Worm (Caenorhabditis elegans) whole organism, L1 larva: Measurements from ENCODE around the gene dap-3.

Experiments
- C04F5.9 ChIP-seq: sonication (generic microtip); optimal IDR thresholded peaks from 2 replicates; lab custom pipeline; 2016; ENCODE audit warnings: missing genetic modification characterization, missing compliant biosample characterization
- F16B12.6 ChIP-seq: fragments of 150-350 bp; optimal IDR thresholded peaks from 2 replicates; lab custom pipeline; 2014; ENCODE audit warnings: missing biosample characterization, missing genetic modification characterization
- Y116A8C.19 ChIP-seq: sonication (generic microtip); optimal IDR thresholded peaks from 2 replicates; lab custom pipeline; 2016; ENCODE audit warnings: missing compliant biosample characterization, missing genetic modification characterization, borderline replicate concordance
- ama-1 ChIP-seq: fragments of 150-350 bp; optimal IDR thresholded peaks from 2 replicates; lab custom pipeline; 2014
- ceh-8 ChIP-seq: fragments of 200-800 bp; sonication (Bioruptor generic); optimal IDR thresholded peaks from 2 replicates; lab custom pipeline; 2018; ENCODE audit warnings: mild to moderate bottlenecking, missing genetic modification characterization, moderate library complexity, missing compliant biosample characterization
- ceh-88 ChIP-seq: fragments of 200-800 bp; sonication (Bioruptor generic); IDR thresholded peaks from 2 replicates; pipeline ENCODE4 v1.3.6; 2022; ENCODE audit warnings: missing genetic modification characterization, missing compliant biosample characterization
- ceh-90 ChIP-seq: sonication (generic microtip); optimal IDR thresholded peaks from 2 replicates; lab custom pipeline; 2016; ENCODE audit warnings: missing genetic modification characterization, missing compliant biosample characterization
- ces-1 ChIP-seq: fragments of 150-350 bp; optimal IDR thresholded peaks from 2 replicates; lab custom pipeline; 2014; ENCODE audit warnings: missing biosample characterization, missing genetic modification reagents, missing genetic modification characterization
- dpl-1 ChIP-seq, 3 experiments: fragments of 150-350 bp in 2 of 3; sonication (generic microtip) in 1 of 3; optimal IDR thresholded peaks; 2 replicates each; lab custom pipeline; 2014 to 2017; ENCODE audit warnings: missing biosample characterization in 3 of 3, missing genetic modification characterization in 3 of 3, missing genetic modification reagents in 3 of 3
- efl-1 ChIP-seq, 4 experiments: fragments of 150-350 bp; optimal IDR thresholded peaks in 3 of 4; peaks in 1 of 4; 1 replicate in 1 of 4; 2 replicates in 3 of 4; lab custom pipeline; 2014; ENCODE audit warnings: missing biosample characterization in 2 of 4, missing genetic modification characterization in 2 of 4, missing genetic modification reagents in 2 of 4
- egl-27 ChIP-seq, 2 experiments: fragments of 150-350 bp in 1 of 2; sonication (generic microtip); optimal IDR thresholded peaks; 3 replicates each; lab custom pipeline; 2017 to 2018; ENCODE audit warnings: missing biosample characterization in 2 of 2, missing genetic modification characterization in 2 of 2, missing genetic modification reagents in 2 of 2
- elt-2 ChIP-seq: sonication (generic microtip); optimal IDR thresholded peaks from 2 replicates; lab custom pipeline; 2016; ENCODE audit warnings: missing genetic modification characterization, mild to moderate bottlenecking, inconsistent platforms, missing compliant biosample characterization, missing genetic modification reagents
- ets-5 ChIP-seq: fragments of 200-800 bp; sonication (Bioruptor generic); IDR thresholded peaks from 2 replicates; pipeline ENCODE4 v1.3.6; 2022; ENCODE audit warnings: missing genetic modification characterization, missing compliant biosample characterization
- fkh-10 ChIP-seq: sonication (generic microtip); optimal IDR thresholded peaks from 2 replicates; lab custom pipeline; 2017; ENCODE audit warnings: missing biosample characterization, missing genetic modification reagents, missing genetic modification characterization
- grh-1 ChIP-seq: fragments of 200-800 bp; sonication (Bioruptor generic); IDR thresholded peaks from 2 replicates; pipeline ENCODE4 v1.3.6; 2022; ENCODE audit warnings: missing genetic modification reagents, missing genetic modification characterization, missing compliant biosample characterization
- hlh-17 ChIP-seq: fragments of 200-800 bp; sonication (Bioruptor generic); optimal IDR thresholded peaks from 2 replicates; lab custom pipeline; 2018; ENCODE audit warnings: missing genetic modification characterization, mild to moderate bottlenecking, missing compliant biosample characterization, moderate library complexity, borderline replicate concordance
- hpl-2 ChIP-seq: fragments of 150-350 bp; optimal IDR thresholded peaks from 2 replicates; lab custom pipeline; 2014; ENCODE audit warnings: missing biosample characterization, missing genetic modification reagents, missing genetic modification characterization
- isw-1 ChIP-seq: fragments of 200-800 bp; sonication (Bioruptor generic); IDR thresholded peaks from 2 replicates; pipeline ENCODE4 v1.3.6; 2022; ENCODE audit warnings: missing genetic modification characterization, missing compliant biosample characterization
- jun-1 ChIP-seq: fragments of 150-350 bp; optimal IDR thresholded peaks from 2 replicates; lab custom pipeline; 2014; ENCODE audit warnings: missing biosample characterization, missing genetic modification reagents, missing genetic modification characterization
- lin-13 ChIP-seq: fragments of 150-350 bp; optimal IDR thresholded peaks from 2 replicates; lab custom pipeline; 2014; ENCODE audit warnings: missing biosample characterization, missing genetic modification reagents, missing genetic modification characterization
- lin-39 ChIP-seq: fragments of 150-350 bp; optimal IDR thresholded peaks from 2 replicates; lab custom pipeline; 2014; ENCODE audit warnings: missing biosample characterization, missing genetic modification reagents, missing genetic modification characterization
- lsy-2 ChIP-seq, 2 experiments: fragments of 150-350 bp; optimal IDR thresholded peaks; 2 replicates each; lab custom pipeline; 2014; ENCODE audit warnings: missing biosample characterization in 2 of 2, missing genetic modification characterization in 2 of 2
- mab-9 ChIP-seq: fragments of 200-800 bp; sonication (Bioruptor generic); IDR thresholded peaks from 2 replicates; pipeline ENCODE4 v1.3.6; 2022; ENCODE audit warnings: missing genetic modification reagents, missing genetic modification characterization, missing compliant biosample characterization
- nhr-11 ChIP-seq: fragments of 150-350 bp; optimal IDR thresholded peaks from 2 replicates; lab custom pipeline; 2014; ENCODE audit warnings: missing biosample characterization, missing genetic modification characterization
- nhr-12 ChIP-seq: sonication (generic microtip); optimal IDR thresholded peaks from 2 replicates; lab custom pipeline; 2017; ENCODE audit warnings: missing biosample characterization, missing genetic modification characterization
- nhr-19 ChIP-seq: fragments of 200-800 bp; sonication (Bioruptor generic); conservative IDR thresholded peaks from 2 replicates; pipeline ENCODE4 v1.3.6; 2022; ENCODE audit warnings: missing genetic modification characterization, missing compliant biosample characterization
- nhr-237 ChIP-seq: fragments of 150-350 bp; optimal IDR thresholded peaks from 2 replicates; lab custom pipeline; 2014; ENCODE audit warnings: missing biosample characterization, missing genetic modification characterization
- nhr-71 ChIP-seq: sonication (generic microtip); optimal IDR thresholded peaks from 2 replicates; lab custom pipeline; 2016; ENCODE audit warnings: mild to moderate bottlenecking, missing genetic modification characterization, moderate library complexity, missing compliant biosample characterization
- nhr-76 ChIP-seq: sonication (generic microtip); optimal IDR thresholded peaks from 2 replicates; lab custom pipeline; 2017; ENCODE audit warnings: missing biosample characterization, missing genetic modification characterization
- nhr-77 ChIP-seq: fragments of 150-350 bp; optimal IDR thresholded peaks from 2 replicates; lab custom pipeline; 2014; ENCODE audit warnings: missing biosample characterization, missing genetic modification characterization
- nhr-84 ChIP-seq: sonication (generic microtip); optimal IDR thresholded peaks from 2 replicates; lab custom pipeline; 2017; ENCODE audit warnings: missing biosample characterization, missing genetic modification characterization
- nhr-90 ChIP-seq: sonication (generic microtip); optimal IDR thresholded peaks from 2 replicates; lab custom pipeline; 2016; ENCODE audit warnings: mild to moderate bottlenecking, missing genetic modification characterization, missing compliant biosample characterization; ENCODE audit not compliant: poor library complexity
- rnt-1 ChIP-seq: sonication (generic microtip); optimal IDR thresholded peaks from 2 replicates; lab custom pipeline; 2016; ENCODE audit warnings: mild to moderate bottlenecking, missing genetic modification characterization, moderate library complexity, missing compliant biosample characterization
- sup-37 ChIP-seq: fragments of 200-800 bp; sonication (Bioruptor generic); optimal IDR thresholded peaks from 2 replicates; lab custom pipeline; 2018; ENCODE audit warnings: mild to moderate bottlenecking, missing genetic modification characterization, missing compliant biosample characterization
- tbx-2 ChIP-seq: sonication (generic microtip); optimal IDR thresholded peaks from 2 replicates; lab custom pipeline; 2016; ENCODE audit warnings: missing genetic modification characterization, missing compliant biosample characterization
- tlp-1 ChIP-seq: fragments of 150-350 bp; optimal IDR thresholded peaks from 2 replicates; lab custom pipeline; 2014; ENCODE audit warnings: missing biosample characterization, missing genetic modification characterization
- unc-30 ChIP-seq: sonication (generic microtip); optimal IDR thresholded peaks from 2 replicates; lab custom pipeline; 2017; ENCODE audit warnings: missing biosample characterization, missing genetic modification characterization
- unc-62 ChIP-seq: fragments of 150-350 bp; optimal IDR thresholded peaks from 2 replicates; lab custom pipeline; 2014; ENCODE audit warnings: missing biosample characterization, missing genetic modification reagents, missing genetic modification characterization
- unc-86 ChIP-seq: sonication (generic microtip); optimal IDR thresholded peaks from 2 replicates; lab custom pipeline; 2016; ENCODE audit warnings: missing genetic modification characterization, missing compliant biosample characterization
- unc-98 ChIP-seq: fragments of 200-800 bp; sonication (Bioruptor generic); IDR thresholded peaks from 2 replicates; pipeline ENCODE4 v1.3.6; 2022; ENCODE audit warnings: missing genetic modification characterization, missing compliant biosample characterization
- vab-15 ChIP-seq: sonication (generic microtip); optimal IDR thresholded peaks from 2 replicates; lab custom pipeline; 2017; ENCODE audit warnings: missing genotype, mild to moderate bottlenecking, missing genetic modification characterization, missing compliant biosample characterization
- zag-1 ChIP-seq: fragments of 150-350 bp; optimal IDR thresholded peaks from 2 replicates; lab custom pipeline; 2014; ENCODE audit warnings: missing biosample characterization, missing genetic modification characterization
- zip-4 ChIP-seq: fragments of 200-800 bp; sonication (Bioruptor generic); optimal IDR thresholded peaks from 2 replicates; lab custom pipeline; 2018; ENCODE audit warnings: mild to moderate bottlenecking, missing genetic modification characterization, moderate library complexity, missing compliant biosample characterization
- ztf-11 ChIP-seq, 2 experiments: sonication (generic microtip); optimal IDR thresholded peaks; 2 replicates each; lab custom pipeline; 2016 to 2017; ENCODE audit warnings: missing genetic modification characterization in 2 of 2, missing biosample characterization in 1 of 2, missing compliant biosample characterization in 1 of 2
- ztf-4 ChIP-seq: fragments of 150-350 bp; optimal IDR thresholded peaks from 2 replicates; lab custom pipeline; 2014; ENCODE audit warnings: missing biosample characterization, missing genetic modification characterization

dap-3 gene

ce11 chrII:10555484-10556075 lies 25.4 kb upstream of the dap-3 start (continued):
- TF ChIP-seq lsy-2 (tag; optimal IDR thresholded peaks at IDR 0.05; lab: Kevin White, UChicago) (peak; percentile 44 to 68), nhr-90 (tag; lab: Kevin White, UChicago) (peak; percentile 84), nhr-84 (no peak), rnt-1 (tag; lab: Kevin White, UChicago) (peak; percentile 69), nhr-11 (tag; lab: Kevin White, UChicago) (peak; percentile 45), ceh-90 (tag; lab: Kevin White, UChicago) (no peak), unc-30 (no peak), ceh-8 (no peak), fkh-10 (GFP tag; lab: Kevin White, UChicago) (no peak), elt-2 (tag; lab: Kevin White, UChicago) (peak; percentile 61), ces-1 (GFP tag; lab: Kevin White, UChicago) (no peak), unc-98 (GFP tag; lab: Robert Waterston, UW) (no peak), hpl-2 (no peak), ets-5 (GFP tag; lab: Robert Waterston, UW) (no peak), isw-1 (GFP tag; lab: Robert Waterston, UW) (no peak), sup-37 (no peak), nhr-19 (GFP tag; lab: Robert Waterston, UW) (peak; percentile 67), C04F5.9 (tag; lab: Kevin White, UChicago) (no peak), nhr-77 (tag; lab: Kevin White, UChicago) (peak; percentile 11), nhr-237 (tag; lab: Kevin White, UChicago) (no peak), vab-15 (tag; lab: Kevin White, UChicago) (no peak), nhr-12 (no peak), ama-1 (lab: Kevin White, UChicago) (peak; percentile 64), zag-1 (tag; lab: Kevin White, UChicago) (no peak), ztf-11 (tag; optimal IDR thresholded peaks at IDR 0.05; lab: Kevin White, UChicago) (peak in 1 of 2 experiments; percentile 2), ceh-88 (peak; percentile 27; the same call in 1 of the 2 replicates), unc-62 (no peak), Y116A8C.19 (tag; lab: Kevin White, UChicago) (no peak), F16B12.6 (tag; lab: Kevin White, UChicago) (peak; percentile 5), dpl-1 (GFP tag; optimal IDR thresholded peaks at IDR 0.05; lab: Kevin White, UChicago) (peak; percentile 16 to 47 (median 18)), nhr-71 (tag; lab: Kevin White, UChicago) (peak; percentile 92), egl-27 (tag; optimal IDR thresholded peaks at IDR 0.05; lab: Kevin White, UChicago) (peak in 1 of 2 experiments; percentile 60), lin-39 (tag; lab: Kevin White, UChicago) (peak; percentile 22), tlp-1 (tag; lab: Kevin White, UChicago) (no peak), tbx-2 (tag; lab: Kevin White, UChicago) (peak; percentile 59), grh-1 (GFP tag; lab: Robert Waterston, UW) (0 out of 2 replicates have a peak, but pooled peaks have one; percentile 37), mab-9 (GFP tag; lab: Robert Waterston, UW) (no peak), ztf-4 (tag; lab: Kevin White, UChicago) (peak; percentile 73), lin-13 (peak; percentile 45)

ce11 chrII:10556550-10557205 lies 24.3 kb upstream of the dap-3 start:
- TF ChIP-seq nhr-76 (tag; lab: Kevin White, UChicago): no peak
- no peak for TF ChIP-seq unc-86
- TF ChIP-seq efl-1 (optimal IDR thresholded peaks at IDR 0.05; lab: Kevin White, UChicago): peak in 1 of 2 experiments; percentile 5
- peak in 1 of 2 experiments; percentile 91 for TF ChIP-seq efl-1 (GFP tag; optimal IDR thresholded peaks at IDR 0.05 in 1 of 2; lab: Kevin White, UChicago)
- no peak for TF ChIP-seq grh-1 (GFP tag; lab: Robert Waterston, UW)
- peak; percentile 12 for TF ChIP-seq jun-1
- no peak for TF ChIP-seq tlp-1 (tag; lab: Kevin White, UChicago)
- TF ChIP-seq zip-4 (GFP tag; lab: Kevin White, UChicago): no peak
- no peak for TF ChIP-seq nhr-77 (tag; lab: Kevin White, UChicago)
- TF ChIP-seq ceh-88: no peak
- TF ChIP-seq lsy-2 (tag; optimal IDR thresholded peaks at IDR 0.05; lab: Kevin White, UChicago): peak in 1 of 2 experiments; percentile 27
- TF ChIP-seq rnt-1 (tag; lab: Kevin White, UChicago): peak; percentile 22
- no peak for TF ChIP-seq hlh-17 (GFP tag; lab: Kevin White, UChicago)
- TF ChIP-seq, all 84 proteins: peak for 4
